Fruit fly (Drosophila melanogaster): ENCODE data around the gene Taf6.

DNA sequence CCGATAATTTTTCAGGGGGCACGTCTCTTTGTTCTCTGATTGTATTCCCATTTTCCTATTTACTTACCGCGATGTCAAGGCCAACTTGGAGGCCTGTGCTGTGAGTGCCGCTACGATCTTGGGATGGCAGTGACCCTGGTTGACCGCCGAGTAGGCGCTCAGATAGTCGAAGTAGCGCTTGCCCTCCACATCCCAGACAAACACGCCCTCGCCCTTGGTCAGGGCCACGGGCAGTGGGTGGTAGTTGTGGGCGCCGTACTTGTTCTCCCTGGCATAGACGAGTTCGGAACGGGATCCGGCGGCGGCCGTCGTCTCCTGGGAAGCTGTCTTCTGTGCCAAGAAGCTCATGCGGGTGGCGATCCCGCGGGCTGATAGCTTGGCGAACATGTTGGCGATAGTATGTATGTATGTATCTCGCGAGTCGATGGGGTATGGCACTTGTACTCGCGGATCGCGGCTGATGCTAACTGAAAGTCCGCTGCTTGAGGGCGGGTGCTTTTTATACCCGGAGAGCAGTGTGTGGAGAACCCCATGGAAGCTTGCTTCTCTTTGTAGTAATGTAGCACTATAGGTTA is 50.6 kb downstream of the Taf6 start, which contains the start of gene Oat:
- TF ChIP-seq psq (optimal IDR thresholded peaks at IDR 0.05), result no peak
- TF ChIP-seq Dll (optimal IDR thresholded peaks at IDR 0.05), result no peak
- no peak for TF ChIP-seq pan (optimal IDR thresholded peaks at IDR 0.05)
- no peak for TF ChIP-seq CG8478 (optimal IDR thresholded peaks at IDR 0.05)
- TF ChIP-seq EcR (GFP tag; optimal IDR thresholded peaks at IDR 0.05), result no peak
- no peak for TF ChIP-seq usp (GFP tag; optimal IDR thresholded peaks at IDR 0.05)
